Worm (Caenorhabditis elegans): ENCODE data around the gene C55A6.12.
A peak's percentile ranks its signal among the peaks of the same experiment; 100 is the strongest.

C55A6.12 gene

DNA sequence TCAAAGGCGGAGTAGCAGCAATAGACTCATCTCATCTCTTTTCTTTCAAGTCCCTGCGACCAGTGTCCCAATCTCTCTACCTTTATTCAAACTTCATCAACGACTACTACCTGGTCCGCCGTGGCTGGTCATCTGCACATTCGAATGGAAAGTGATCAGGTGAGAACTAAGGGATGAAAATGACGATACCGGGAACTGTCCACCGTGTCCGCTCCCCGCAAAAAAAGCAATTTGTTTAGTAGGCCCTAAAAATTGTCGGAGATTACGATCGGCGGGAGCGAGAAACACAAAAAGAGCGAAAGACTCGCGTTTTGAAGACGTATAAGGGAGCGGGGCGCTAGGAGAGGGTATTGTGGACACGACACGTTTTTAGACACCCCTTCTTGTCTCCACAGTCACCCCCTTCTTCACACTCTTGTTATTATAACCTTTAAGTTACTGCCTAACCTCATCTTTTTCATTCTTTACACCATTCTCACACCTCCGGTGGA is 39.9 kb downstream of the C55A6.12 start, which contains the start of gene zipt-16:
Gene zipt-16 (plus strand): TSS at position 51 of the 491 bp plus-strand sequence.
- TF ChIP-seq tbx-8 (GFP tag; optimal IDR thresholded peaks at IDR 0.05) (no peak), nhr-12 (tag; optimal IDR thresholded peaks at IDR 0.05) (no peak)

- no peak for TF ChIP-seq snpc-4 (tag; optimal IDR thresholded peaks at IDR 0.05)
- TF ChIP-seq M03D4.4 (tag; optimal IDR thresholded peaks at IDR 0.05) = no peak
- TF ChIP-seq ceh-83 (GFP tag; optimal IDR thresholded peaks at IDR 0.05) = no peak
- no peak for TF ChIP-seq lin-32 (GFP tag; optimal IDR thresholded peaks at IDR 0.05)
- no peak for TF ChIP-seq nhr-2 (tag; optimal IDR thresholded peaks at IDR 0.05)
- no peak for TF ChIP-seq nhr-12 (tag; optimal IDR thresholded peaks at IDR 0.05)
Measured at ce11 chrV:11459255-11459654, 43.7 kb downstream of the C55A6.12 start, which contains the start of gene T11F9.1. Gene T11F9.1 (plus strand): TSS chrV:11459555.

ce11 chrV:11454917-11455316 is 48.0 kb downstream of the C55A6.12 start:
- peak; percentile 54 for TF ChIP-seq ces-1 (GFP tag; optimal IDR thresholded peaks at IDR 0.05)
- no peak for TF ChIP-seq sem-2 (GFP tag; optimal IDR thresholded peaks at IDR 0.05)
- TF ChIP-seq lsy-2 (tag; optimal IDR thresholded peaks at IDR 0.05) = no peak
- no peak for TF ChIP-seq M03D4.4 (tag; optimal IDR thresholded peaks at IDR 0.05)
- no peak for TF ChIP-seq elt-1 (tag; optimal IDR thresholded peaks at IDR 0.05; ENCODE audit: borderline replicate concordance, insufficient read depth)

All from whole organism, mixed stage, embryonic.